Worm (Caenorhabditis elegans): ENCODE results near the gene nrde-1.

ce11 chrIII:3737742-3738141, 24.5 kb downstream of the nrde-1 start:
- no peak for TF ChIP-seq fkh-10 (GFP tag; optimal IDR thresholded peaks at IDR 0.05)
- TF ChIP-seq ceh-48 (tag; optimal IDR thresholded peaks at IDR 0.05), result no peak
